Fruit fly (Drosophila melanogaster): Measurements from ENCODE around the gene CG8814.

Gene CG8814

DNA sequence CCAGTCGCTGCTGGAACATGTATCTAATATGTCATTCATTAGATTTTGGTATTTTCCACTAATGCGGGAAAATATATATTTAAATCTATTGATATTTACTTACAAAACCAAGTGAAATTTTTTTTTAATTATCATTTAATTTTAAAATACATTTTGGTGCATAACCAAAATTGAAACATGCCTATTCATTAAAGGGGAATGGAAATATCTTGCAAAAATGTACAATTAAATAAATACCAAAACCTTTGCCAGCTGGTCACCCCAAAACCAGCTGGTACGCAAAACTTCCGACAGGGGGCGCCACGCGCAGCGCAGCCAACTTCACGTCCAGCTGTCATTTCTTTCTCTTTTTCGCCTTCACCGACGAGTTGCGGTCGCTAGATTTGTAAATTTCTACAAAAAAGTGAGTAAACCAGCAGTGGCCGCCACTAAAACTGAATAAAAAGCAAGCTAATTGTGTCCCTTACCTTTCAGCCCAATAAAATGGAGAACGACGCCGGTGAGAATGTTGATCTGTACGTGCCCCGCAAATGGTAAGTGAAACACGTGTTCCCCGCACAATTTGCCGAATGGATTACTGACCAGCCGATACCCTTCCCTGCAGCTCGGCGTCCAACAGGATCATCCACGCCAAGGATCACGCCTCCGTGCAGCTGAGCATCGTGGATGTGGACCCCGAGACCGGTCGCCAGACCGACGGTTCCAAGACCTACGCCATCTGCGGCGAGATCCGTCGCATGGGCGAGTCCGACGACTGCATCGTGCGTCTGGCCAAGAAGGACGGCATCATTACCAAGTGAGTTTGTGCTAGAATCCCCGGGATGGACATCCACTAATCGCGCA, 18.7 kb upstream of the CG8814 start, which contains the start of the genes CG3104 and RpS21 (continued):
- TF ChIP-seq dl (GFP tag; optimal IDR thresholded peaks at IDR 0.05; ENCODE audit: insufficient read depth in 1 of 2, partially characterized antibody in 2 of 2): no peak
- peak; percentile 89 for TF ChIP-seq dmrt93B (GFP tag; optimal IDR thresholded peaks at IDR 0.05)
- peak; percentile 4 for TF ChIP-seq CrebA (GFP tag; optimal IDR thresholded peaks at IDR 0.05; ENCODE audit: borderline replicate concordance)
- peak; percentile 81 for TF ChIP-seq br (GFP tag; optimal IDR thresholded peaks at IDR 0.05)
- peak; percentile 70 for TF ChIP-seq sv (GFP tag; optimal IDR thresholded peaks at IDR 0.05)

DNA sequence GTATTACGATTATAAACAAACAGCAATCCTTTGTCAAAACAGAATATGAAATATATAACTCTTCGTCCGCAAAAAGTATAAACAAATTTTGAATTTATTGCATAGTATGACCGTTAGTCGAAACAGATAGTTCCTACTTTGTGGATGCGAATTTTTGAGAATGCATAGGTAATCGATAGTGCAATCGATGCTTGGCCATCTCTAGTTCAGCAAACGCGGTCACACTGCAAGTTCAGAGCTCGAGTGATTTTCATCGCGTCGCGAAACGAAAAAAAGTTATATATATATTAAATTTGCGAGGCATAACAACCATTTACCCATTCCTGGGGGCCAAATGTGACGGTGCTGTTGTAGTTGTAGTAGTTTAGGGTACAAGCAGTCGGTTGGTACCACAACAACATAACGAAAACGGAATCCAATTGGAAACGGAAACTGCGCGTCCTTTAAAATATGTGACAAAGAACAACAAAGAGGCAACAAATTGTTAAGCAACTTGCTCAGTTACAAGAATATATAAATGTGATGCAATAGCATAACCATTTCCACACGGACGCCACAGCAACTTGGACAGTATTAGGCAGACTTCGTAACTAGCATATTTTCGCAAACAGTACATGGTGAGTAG, 17.6 kb upstream of the CG8814 start, which contains the start of gene CG2991:
CG2991 (plus strand) TSS at position 205 of the 625 bp plus-strand sequence.
- TF ChIP-seq br (GFP tag; optimal IDR thresholded peaks at IDR 0.05): peak; percentile 3
- TF ChIP-seq dl (GFP tag; optimal IDR thresholded peaks at IDR 0.05; ENCODE audit: insufficient read depth in 1 of 2, partially characterized antibody in 2 of 2): no peak
- TF ChIP-seq Sp1 (GFP tag; optimal IDR thresholded peaks at IDR 0.05): peak; percentile 43
- TF ChIP-seq brk (GFP tag; optimal IDR thresholded peaks at IDR 0.05): peak; percentile 28
- no peak for TF ChIP-seq Dfd (GFP tag; optimal IDR thresholded peaks at IDR 0.05)
- peak; percentile 31 for TF ChIP-seq woc (GFP tag; optimal IDR thresholded peaks at IDR 0.05)
- TF ChIP-seq N (GFP tag; optimal IDR thresholded peaks at IDR 0.05): no peak
- TF ChIP-seq fru (GFP tag; optimal IDR thresholded peaks at IDR 0.05): no peak
- no peak for TF ChIP-seq Mio (GFP tag; optimal IDR thresholded peaks at IDR 0.05)
- no peak for TF ChIP-seq dmrt93B (GFP tag; optimal IDR thresholded peaks at IDR 0.05)
- no peak for TF ChIP-seq Hr78 (GFP tag; optimal IDR thresholded peaks at IDR 0.05)
- no peak for TF ChIP-seq Rel (GFP tag; optimal IDR thresholded peaks at IDR 0.05)
- TF ChIP-seq Rel (tag; optimal IDR thresholded peaks at IDR 0.05): peak; percentile 65
- TF ChIP-seq ey (GFP tag; optimal IDR thresholded peaks at IDR 0.05): peak; percentile 20
- TF ChIP-seq dsf (GFP tag; optimal IDR thresholded peaks at IDR 0.05; ENCODE audit: borderline replicate concordance): peak; percentile 11
- TF ChIP-seq h (GFP tag; optimal IDR thresholded peaks at IDR 0.05): peak; percentile 53
- TF ChIP-seq sv (GFP tag; optimal IDR thresholded peaks at IDR 0.05): no peak
- peak; percentile 63 for TF ChIP-seq sage (GFP tag; optimal IDR thresholded peaks at IDR 0.05)
- no peak for TF ChIP-seq usp (GFP tag; optimal IDR thresholded peaks at IDR 0.05)
- TF ChIP-seq Abd-B (GFP tag; optimal IDR thresholded peaks at IDR 0.05): no peak
- no peak for TF ChIP-seq GATAd (GFP tag; optimal IDR thresholded peaks at IDR 0.05)
- peak; percentile 31 to 48 for TF ChIP-seq foxo (GFP tag; optimal IDR thresholded peaks at IDR 0.05)
- TF ChIP-seq lola (GFP tag; optimal IDR thresholded peaks at IDR 0.05): no peak
- no peak for TF ChIP-seq Dif (GFP tag; optimal IDR thresholded peaks at IDR 0.05; ENCODE audit: partially characterized antibody)
- no peak for TF ChIP-seq CG32264 (GFP tag; optimal IDR thresholded peaks at IDR 0.05)
- TF ChIP-seq pan (optimal IDR thresholded peaks at IDR 0.05): no peak
- peak; percentile 73 for TF ChIP-seq Hr83 (GFP tag; optimal IDR thresholded peaks at IDR 0.05; ENCODE audit: poor library complexity, severe bottlenecking)
- peak; percentile 26 for TF ChIP-seq Jra (GFP tag; optimal IDR thresholded peaks at IDR 0.05)
- no peak for TF ChIP-seq OdsH (GFP tag; optimal IDR thresholded peaks at IDR 0.05)
- TF ChIP-seq CG9705 (GFP tag; optimal IDR thresholded peaks at IDR 0.05): peak; percentile 33
- TF ChIP-seq rgr (GFP tag; optimal IDR thresholded peaks at IDR 0.05): peak; percentile 12
- peak; percentile 57 for TF ChIP-seq Hnf4 (GFP tag; optimal IDR thresholded peaks at IDR 0.05)
- TF ChIP-seq HLH106 (tag; optimal IDR thresholded peaks at IDR 0.05): peak; percentile 32
- no peak for TF ChIP-seq CrebA (GFP tag; optimal IDR thresholded peaks at IDR 0.05; ENCODE audit: borderline replicate concordance)
- no peak for TF ChIP-seq jim (GFP tag; optimal IDR thresholded peaks at IDR 0.05)
- TF ChIP-seq tai (GFP tag; optimal IDR thresholded peaks at IDR 0.05): peak; percentile 64
- no peak for TF ChIP-seq psq (GFP tag; optimal IDR thresholded peaks at IDR 0.05)
- TF ChIP-seq Vsx2 (GFP tag; optimal IDR thresholded peaks at IDR 0.05; ENCODE audit: partially characterized antibody): no peak
- no peak for TF ChIP-seq Myc (optimal IDR thresholded peaks at IDR 0.05)
